Worm (Caenorhabditis elegans): ENCODE data around the gene hrpk-2.

- no peak for TF ChIP-seq aly-2 (tag; optimal IDR thresholded peaks at IDR 0.05)
- TF ChIP-seq nhr-237 (tag; optimal IDR thresholded peaks at IDR 0.05), result no peak
- TF ChIP-seq ztf-4 (tag; optimal IDR thresholded peaks at IDR 0.05), result no peak
- no peak for TF ChIP-seq pqm-1 (tag; optimal IDR thresholded peaks at IDR 0.05)
Measured at ce11 chrIII:7979659-7980058, 7.3 kb upstream of the hrpk-2 start, which contains the start of gene clp-1.
